Worm (Caenorhabditis elegans) whole organism, early embryonic: ENCODE measurements around the gene rhr-1.

Experiments
- B0310.2 ChIP-seq: sonication (generic microtip); optimal IDR thresholded peaks from 2 replicates; lab custom pipeline; 2016; ENCODE audit warnings: mild to moderate bottlenecking, missing genetic modification characterization, missing compliant biosample characterization
- F13C5.2 ChIP-seq: sonication (generic microtip); optimal IDR thresholded peaks from 2 replicates; lab custom pipeline; 2017; ENCODE audit warnings: mild to moderate bottlenecking, missing genetic modification characterization, inconsistent platforms, missing compliant biosample characterization
- aly-1 ChIP-seq: sonication (generic microtip); optimal IDR thresholded peaks from 2 replicates; lab custom pipeline; 2016; ENCODE audit warnings: missing genetic modification characterization, missing compliant biosample characterization
- ama-1 ChIP-seq: fragments of 150-350 bp; optimal IDR thresholded peaks from 2 replicates; lab custom pipeline; 2014
- ceh-13 ChIP-seq: fragments of 200-800 bp; sonication (Bioruptor generic); optimal IDR thresholded peaks from 2 replicates; lab custom pipeline; 2018; ENCODE audit warnings: mild to moderate bottlenecking, missing genetic modification characterization, missing compliant biosample characterization
- ceh-36 ChIP-seq: sonication (generic microtip); optimal IDR thresholded peaks from 2 replicates; lab custom pipeline; 2016; ENCODE audit warnings: missing genetic modification characterization, inconsistent platforms, missing compliant biosample characterization
- ets-7 ChIP-seq: sonication (generic microtip); optimal IDR thresholded peaks from 2 replicates; lab custom pipeline; 2016; ENCODE audit warnings: missing genotype, missing genetic modification characterization, missing compliant biosample characterization
- flt-1 ChIP-seq: fragments of 200-800 bp; sonication (Bioruptor generic); IDR thresholded peaks from 2 replicates; pipeline ENCODE4 v1.3.6; 2022; ENCODE audit warnings: missing genetic modification characterization, missing compliant biosample characterization
- hmbx-1 ChIP-seq: sonication (generic microtip); optimal IDR thresholded peaks from 2 replicates; lab custom pipeline; 2016; ENCODE audit warnings: mild to moderate bottlenecking, missing genetic modification characterization, missing compliant biosample characterization
- hmg-4 ChIP-seq: fragments of 200-800 bp; sonication (Bioruptor generic); optimal IDR thresholded peaks from 2 replicates; lab custom pipeline; 2018; ENCODE audit warnings: mild to moderate bottlenecking, missing genetic modification characterization, missing compliant biosample characterization
- hnd-1 ChIP-seq: sonication (generic microtip); optimal IDR thresholded peaks from 2 replicates; lab custom pipeline; 2016; ENCODE audit warnings: missing genetic modification characterization, missing compliant biosample characterization
- pes-1 ChIP-seq: fragments of 200-800 bp; sonication (Bioruptor generic); IDR thresholded peaks from 2 replicates; pipeline ENCODE4 v1.3.6; 2022; ENCODE audit warnings: missing genetic modification reagents, missing genetic modification characterization, missing compliant biosample characterization
- scrt-1 ChIP-seq: fragments of 200-800 bp; sonication (Bioruptor generic); IDR thresholded peaks from 2 replicates; pipeline ENCODE4 v1.3.6; 2022; ENCODE audit warnings: missing genetic modification characterization, missing compliant biosample characterization
- sea-1 ChIP-seq: fragments of 200-800 bp; sonication (Bioruptor generic); conservative IDR thresholded peaks from 2 replicates; pipeline ENCODE4 v1.3.6; 2022; ENCODE audit warnings: missing genetic modification characterization, missing compliant biosample characterization
- tbx-11 ChIP-seq: fragments of 200-800 bp; sonication (Bioruptor generic); IDR thresholded peaks from 2 replicates; pipeline ENCODE4 v1.3.6; 2022; ENCODE audit warnings: missing genetic modification characterization, missing compliant biosample characterization
- tbx-37 ChIP-seq: fragments of 200-800 bp; sonication (Bioruptor generic); conservative IDR thresholded peaks from 2 replicates; pipeline ENCODE4 v1.3.6; 2022; ENCODE audit warnings: missing genetic modification reagents, missing genetic modification characterization, missing compliant biosample characterization
- tra-4 ChIP-seq: sonication (generic microtip); optimal IDR thresholded peaks from 2 replicates; lab custom pipeline; 2017; ENCODE audit warnings: missing genetic modification characterization, missing compliant biosample characterization

Gene rhr-1

ce11 chrV:5408921-5409320, 19.0 kb upstream of the rhr-1 start:
- TF ChIP-seq sea-1 (GFP tag; lab: Robert Waterston, UW), result no peak
- no peak for TF ChIP-seq hnd-1 (tag; lab: Kevin White, UChicago)
- no peak for TF ChIP-seq aly-1 (tag; lab: Kevin White, UChicago)
- no peak for TF ChIP-seq B0310.2
- TF ChIP-seq scrt-1 (GFP tag; lab: Robert Waterston, UW), result no peak
- TF ChIP-seq tbx-37 (GFP tag; lab: Robert Waterston, UW), result no peak
- no peak for TF ChIP-seq ceh-36 (tag; lab: Kevin White, UChicago)
- no peak for TF ChIP-seq hmbx-1 (tag; lab: Kevin White, UChicago)
- no peak for TF ChIP-seq tra-4 (tag; lab: Kevin White, UChicago)
- TF ChIP-seq pes-1 (GFP tag; lab: Robert Waterston, UW), result no peak
- TF ChIP-seq flt-1 (GFP tag; lab: Robert Waterston, UW), result no peak
- TF ChIP-seq ama-1, result no peak
- no peak for TF ChIP-seq ets-7 (tag; lab: Kevin White, UChicago)
- TF ChIP-seq F13C5.2 (tag; lab: Kevin White, UChicago), result no peak
- TF ChIP-seq tbx-11 (GFP tag; lab: Robert Waterston, UW), result no peak
- TF ChIP-seq hmg-4, result no peak

- no peak for TF ChIP-seq sea-1 (GFP tag; lab: Robert Waterston, UW)
- TF ChIP-seq pes-1 (GFP tag; lab: Robert Waterston, UW), result no peak
- no peak for TF ChIP-seq ama-1
- no peak for TF ChIP-seq tra-4 (tag; lab: Kevin White, UChicago)
- no peak for TF ChIP-seq hmg-4
- TF ChIP-seq ets-7 (tag; lab: Kevin White, UChicago), result no peak
- no peak for TF ChIP-seq hnd-1 (tag; lab: Kevin White, UChicago)
- no peak for TF ChIP-seq flt-1 (GFP tag; lab: Robert Waterston, UW)
- no peak for TF ChIP-seq B0310.2
- no peak for TF ChIP-seq hmbx-1 (tag; lab: Kevin White, UChicago)
- no peak for TF ChIP-seq tbx-11 (GFP tag; lab: Robert Waterston, UW)
- no peak for TF ChIP-seq F13C5.2 (tag; lab: Kevin White, UChicago)
- TF ChIP-seq aly-1 (tag; lab: Kevin White, UChicago), result no peak
- TF ChIP-seq tbx-37 (GFP tag; lab: Robert Waterston, UW), result no peak
Observed at ce11 chrV:5410679-5411078, 17.3 kb upstream of the rhr-1 start, which contains the start of gene F08F3.4. F08F3.4 (plus strand) TSS chrV:5410955.

ce11 chrV:5412808-5413405, 15.1 kb upstream of the rhr-1 start, which contains the start of gene F08F3.10:
F08F3.10 (plus strand) TSS chrV:5413355.
- TF ChIP-seq ceh-13 (GFP tag; lab: Kevin White, UChicago), result no peak
- TF ChIP-seq ama-1, result no peak
- no peak for TF ChIP-seq tbx-11 (GFP tag; lab: Robert Waterston, UW)
- TF ChIP-seq scrt-1 (GFP tag; lab: Robert Waterston, UW), result no peak

ce11 chrV:5419915-5420314, 8.0 kb upstream of the rhr-1 start, which contains the start of gene F08F3.6:
F08F3.6 (minus strand) TSS chrV:5420067.
- TF ChIP-seq scrt-1 (GFP tag; lab: Robert Waterston, UW), result no peak
- no peak for TF ChIP-seq tbx-37 (GFP tag; lab: Robert Waterston, UW)
- TF ChIP-seq ceh-36 (tag; lab: Kevin White, UChicago), result no peak
- no peak for TF ChIP-seq aly-1 (tag; lab: Kevin White, UChicago)
- TF ChIP-seq flt-1 (GFP tag; lab: Robert Waterston, UW), result no peak
- no peak for TF ChIP-seq hnd-1 (tag; lab: Kevin White, UChicago)
- no peak for TF ChIP-seq F13C5.2 (tag; lab: Kevin White, UChicago)
- TF ChIP-seq ceh-13 (GFP tag; lab: Kevin White, UChicago), result no peak
- TF ChIP-seq tbx-11 (GFP tag; lab: Robert Waterston, UW), result no peak
- TF ChIP-seq tra-4 (tag; lab: Kevin White, UChicago), result no peak
- no peak for TF ChIP-seq B0310.2
- TF ChIP-seq sea-1 (GFP tag; lab: Robert Waterston, UW), result no peak
- TF ChIP-seq hmg-4, result no peak
- TF ChIP-seq ama-1, result no peak
- TF ChIP-seq ets-7 (tag; lab: Kevin White, UChicago), result no peak
- TF ChIP-seq hmbx-1 (tag; lab: Kevin White, UChicago), result no peak
- no peak for TF ChIP-seq pes-1 (GFP tag; lab: Robert Waterston, UW)

- TF ChIP-seq ets-7 (tag; lab: Kevin White, UChicago) (no peak), flt-1 (GFP tag; lab: Robert Waterston, UW) (no peak), ceh-13 (GFP tag; lab: Kevin White, UChicago) (no peak), ceh-36 (tag; lab: Kevin White, UChicago) (no peak), hmbx-1 (tag; lab: Kevin White, UChicago) (no peak), aly-1 (tag; lab: Kevin White, UChicago) (no peak), pes-1 (GFP tag; lab: Robert Waterston, UW) (no peak), B0310.2 (no peak), tbx-11 (GFP tag; lab: Robert Waterston, UW) (no peak), hnd-1 (tag; lab: Kevin White, UChicago) (no peak), sea-1 (GFP tag; lab: Robert Waterston, UW) (no peak), F13C5.2 (tag; lab: Kevin White, UChicago) (no peak), hmg-4 (no peak), tra-4 (tag; lab: Kevin White, UChicago) (no peak), tbx-37 (GFP tag; lab: Robert Waterston, UW) (no peak), ama-1 (no peak), scrt-1 (GFP tag; lab: Robert Waterston, UW) (no peak)
Observed at ce11 chrV:5423120-5423519, 4.8 kb upstream of the rhr-1 start, which contains the start of gene cyp-14A5. cyp-14A5 (minus strand) TSS chrV:5423282.

ce11 chrV:5425008-5425407, 3.0 kb upstream of the rhr-1 start:
- TF ChIP-seq hnd-1 (tag; lab: Kevin White, UChicago), result no peak
- TF ChIP-seq B0310.2, result no peak
- TF ChIP-seq hmg-4, result no peak
- no peak for TF ChIP-seq ets-7 (tag; lab: Kevin White, UChicago)

- TF ChIP-seq F13C5.2 (tag; lab: Kevin White, UChicago) (no peak), flt-1 (GFP tag; lab: Robert Waterston, UW) (no peak), pes-1 (GFP tag; lab: Robert Waterston, UW) (no peak), ets-7 (tag; lab: Kevin White, UChicago) (no peak), hmg-4 (no peak), aly-1 (tag; lab: Kevin White, UChicago) (no peak), hnd-1 (tag; lab: Kevin White, UChicago) (no peak), scrt-1 (GFP tag; lab: Robert Waterston, UW) (no peak), tbx-37 (GFP tag; lab: Robert Waterston, UW) (no peak), tra-4 (tag; lab: Kevin White, UChicago) (no peak), B0310.2 (no peak), sea-1 (GFP tag; lab: Robert Waterston, UW) (no peak), ceh-13 (GFP tag; lab: Kevin White, UChicago) (no peak), ama-1 (no peak), ceh-36 (tag; lab: Kevin White, UChicago) (no peak)
Observed at ce11 chrV:5426337-5426736, 1.6 kb upstream of the rhr-1 start.
